Fruit fly (Drosophila melanogaster): ENCODE measurements around the gene CG7991.

DNA sequence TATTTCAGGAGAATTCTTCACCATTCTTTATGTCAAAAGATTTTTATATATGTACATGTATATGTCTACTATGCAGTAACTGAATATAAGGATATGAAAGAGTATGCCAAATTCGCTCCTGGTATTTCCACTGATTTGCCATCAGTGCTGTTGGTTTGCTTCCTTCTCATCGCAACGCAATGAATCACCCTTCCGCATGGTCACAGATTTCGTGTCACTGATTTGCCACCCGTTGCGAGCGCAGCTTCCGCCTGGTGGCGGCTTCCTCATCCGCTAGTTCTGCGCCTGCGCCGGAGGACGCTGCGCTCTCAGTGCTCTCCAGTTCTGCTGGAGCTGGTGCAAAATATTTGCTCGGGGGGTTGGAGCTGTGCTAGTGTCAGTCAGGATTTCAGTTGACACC, 73.7 kb downstream of the CG7991 start:
- TF ChIP-seq GATAd (GFP tag; optimal IDR thresholded peaks at IDR 0.05) (no peak), Hr78 (GFP tag; optimal IDR thresholded peaks at IDR 0.05) (no peak), CrebA (GFP tag; optimal IDR thresholded peaks at IDR 0.05; ENCODE audit: borderline replicate concordance) (no peak)
